Worm (Caenorhabditis elegans) whole organism, early embryonic: ENCODE data around the gene rpl-32.

ENCODE experiments used
- B0310.2 ChIP-seq: sonication (generic microtip); optimal IDR thresholded peaks from 2 replicates; lab custom pipeline; 2016; ENCODE audit warnings: mild to moderate bottlenecking, missing genetic modification characterization, missing compliant biosample characterization
- F13C5.2 ChIP-seq: sonication (generic microtip); optimal IDR thresholded peaks from 2 replicates; lab custom pipeline; 2017; ENCODE audit warnings: mild to moderate bottlenecking, missing genetic modification characterization, inconsistent platforms, missing compliant biosample characterization
- aly-1 ChIP-seq: sonication (generic microtip); optimal IDR thresholded peaks from 2 replicates; lab custom pipeline; 2016; ENCODE audit warnings: missing genetic modification characterization, missing compliant biosample characterization
- ama-1 ChIP-seq: fragments of 150-350 bp; optimal IDR thresholded peaks from 2 replicates; lab custom pipeline; 2014
- ceh-13 ChIP-seq: fragments of 200-800 bp; sonication (Bioruptor generic); optimal IDR thresholded peaks from 2 replicates; lab custom pipeline; 2018; ENCODE audit warnings: mild to moderate bottlenecking, missing genetic modification characterization, missing compliant biosample characterization
- ceh-36 ChIP-seq: sonication (generic microtip); optimal IDR thresholded peaks from 2 replicates; lab custom pipeline; 2016; ENCODE audit warnings: missing genetic modification characterization, inconsistent platforms, missing compliant biosample characterization
- ets-7 ChIP-seq: sonication (generic microtip); optimal IDR thresholded peaks from 2 replicates; lab custom pipeline; 2016; ENCODE audit warnings: missing genotype, missing genetic modification characterization, missing compliant biosample characterization
- flt-1 ChIP-seq: fragments of 200-800 bp; sonication (Bioruptor generic); IDR thresholded peaks from 2 replicates; pipeline ENCODE4 v1.3.6; 2022; ENCODE audit warnings: missing genetic modification characterization, missing compliant biosample characterization
- hmbx-1 ChIP-seq: sonication (generic microtip); optimal IDR thresholded peaks from 2 replicates; lab custom pipeline; 2016; ENCODE audit warnings: mild to moderate bottlenecking, missing genetic modification characterization, missing compliant biosample characterization
- hmg-4 ChIP-seq: fragments of 200-800 bp; sonication (Bioruptor generic); optimal IDR thresholded peaks from 2 replicates; lab custom pipeline; 2018; ENCODE audit warnings: mild to moderate bottlenecking, missing genetic modification characterization, missing compliant biosample characterization
- hnd-1 ChIP-seq: sonication (generic microtip); optimal IDR thresholded peaks from 2 replicates; lab custom pipeline; 2016; ENCODE audit warnings: missing genetic modification characterization, missing compliant biosample characterization
- pes-1 ChIP-seq: fragments of 200-800 bp; sonication (Bioruptor generic); IDR thresholded peaks from 2 replicates; pipeline ENCODE4 v1.3.6; 2022; ENCODE audit warnings: missing genetic modification reagents, missing genetic modification characterization, missing compliant biosample characterization
- scrt-1 ChIP-seq: fragments of 200-800 bp; sonication (Bioruptor generic); IDR thresholded peaks from 2 replicates; pipeline ENCODE4 v1.3.6; 2022; ENCODE audit warnings: missing genetic modification characterization, missing compliant biosample characterization
- sea-1 ChIP-seq: fragments of 200-800 bp; sonication (Bioruptor generic); conservative IDR thresholded peaks from 2 replicates; pipeline ENCODE4 v1.3.6; 2022; ENCODE audit warnings: missing genetic modification characterization, missing compliant biosample characterization
- tbx-11 ChIP-seq: fragments of 200-800 bp; sonication (Bioruptor generic); IDR thresholded peaks from 2 replicates; pipeline ENCODE4 v1.3.6; 2022; ENCODE audit warnings: missing genetic modification characterization, missing compliant biosample characterization
- tbx-37 ChIP-seq: fragments of 200-800 bp; sonication (Bioruptor generic); conservative IDR thresholded peaks from 2 replicates; pipeline ENCODE4 v1.3.6; 2022; ENCODE audit warnings: missing genetic modification reagents, missing genetic modification characterization, missing compliant biosample characterization
- tra-4 ChIP-seq: sonication (generic microtip); optimal IDR thresholded peaks from 2 replicates; lab custom pipeline; 2017; ENCODE audit warnings: missing genetic modification characterization, missing compliant biosample characterization

Gene rpl-32

DNA sequence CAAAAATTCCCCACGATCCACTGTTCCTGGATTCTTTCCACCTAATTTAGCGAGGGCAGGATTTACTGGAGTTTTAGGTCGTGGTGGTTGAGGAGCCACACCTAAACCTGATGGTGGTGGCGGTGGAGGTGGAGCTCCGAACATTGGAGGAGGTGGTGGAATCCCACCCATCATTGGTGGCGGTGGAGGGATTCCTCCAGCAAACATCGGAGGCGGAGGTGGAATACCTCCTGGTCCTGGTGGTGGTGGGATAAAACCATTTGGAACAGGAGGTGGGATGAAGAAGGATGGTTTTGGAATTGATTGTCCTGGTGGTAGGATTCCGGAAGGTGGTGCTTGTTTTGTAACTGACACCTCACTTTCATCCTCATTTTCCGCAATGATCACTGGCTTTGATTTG, 13.0 kb upstream of the rpl-32 start:
- no peak for TF ChIP-seq hmg-4 (GFP tag; lab: Kevin White, UChicago)

DNA sequence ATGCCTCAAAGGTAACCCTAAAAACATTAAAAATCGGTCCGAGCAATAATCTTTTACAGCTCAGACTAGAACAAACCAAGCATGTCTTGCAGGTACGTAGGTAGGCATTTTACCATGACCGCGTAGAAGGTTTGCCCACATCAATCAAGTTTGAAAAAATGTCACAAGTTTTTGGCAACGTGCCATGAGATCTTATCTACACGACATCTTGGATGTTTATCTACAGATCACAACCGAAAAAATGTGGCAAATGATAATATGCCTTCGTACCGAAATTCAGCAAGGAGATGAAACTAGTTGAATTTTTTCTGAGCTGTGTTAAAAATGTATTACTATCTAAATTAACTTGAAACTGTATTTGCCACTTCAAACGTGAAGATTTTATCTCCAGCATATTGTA, 7.6 kb upstream of the rpl-32 start:
- TF ChIP-seq tra-4 (tag; lab: Kevin White, UChicago), result no peak
- TF ChIP-seq tbx-37 (GFP tag; lab: Robert Waterston, UW), result no peak
- no peak for TF ChIP-seq F13C5.2 (tag; lab: Kevin White, UChicago)
- TF ChIP-seq ceh-13 (GFP tag; lab: Kevin White, UChicago), result no peak
- no peak for TF ChIP-seq ama-1
- TF ChIP-seq sea-1 (GFP tag; lab: Robert Waterston, UW), result no peak
- no peak for TF ChIP-seq scrt-1
- TF ChIP-seq B0310.2 (tag; lab: Kevin White, UChicago), result no peak
- no peak for TF ChIP-seq tbx-11 (GFP tag; lab: Robert Waterston, UW)
- TF ChIP-seq flt-1 (GFP tag; lab: Robert Waterston, UW), result no peak
- no peak for TF ChIP-seq hmbx-1 (tag; lab: Kevin White, UChicago)
- no peak for TF ChIP-seq pes-1 (GFP tag; lab: Robert Waterston, UW)
- no peak for TF ChIP-seq ceh-36

DNA sequence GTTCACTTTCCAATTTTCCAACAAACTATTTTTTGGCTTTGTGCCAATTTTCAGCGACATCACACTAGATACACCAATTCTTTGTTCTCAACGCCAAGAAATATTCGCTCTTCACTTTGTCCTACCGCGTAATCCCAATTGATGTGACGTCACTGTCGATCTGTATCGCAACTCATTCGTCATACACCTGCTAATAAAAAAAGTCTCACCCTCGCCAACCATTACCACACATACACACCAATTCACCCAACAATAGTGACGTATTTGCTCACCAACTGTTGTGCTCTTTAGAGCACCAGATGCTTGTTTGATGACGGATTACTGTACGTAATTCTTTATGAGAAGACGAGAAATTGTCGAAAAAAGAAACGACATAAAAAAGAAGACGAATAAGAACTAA, 6.5 kb upstream of the rpl-32 start:
- TF ChIP-seq pes-1 (GFP tag; lab: Robert Waterston, UW) (peak; percentile 46; the same call in 1 of the 2 replicates), tra-4 (tag; lab: Kevin White, UChicago) (no peak)

DNA sequence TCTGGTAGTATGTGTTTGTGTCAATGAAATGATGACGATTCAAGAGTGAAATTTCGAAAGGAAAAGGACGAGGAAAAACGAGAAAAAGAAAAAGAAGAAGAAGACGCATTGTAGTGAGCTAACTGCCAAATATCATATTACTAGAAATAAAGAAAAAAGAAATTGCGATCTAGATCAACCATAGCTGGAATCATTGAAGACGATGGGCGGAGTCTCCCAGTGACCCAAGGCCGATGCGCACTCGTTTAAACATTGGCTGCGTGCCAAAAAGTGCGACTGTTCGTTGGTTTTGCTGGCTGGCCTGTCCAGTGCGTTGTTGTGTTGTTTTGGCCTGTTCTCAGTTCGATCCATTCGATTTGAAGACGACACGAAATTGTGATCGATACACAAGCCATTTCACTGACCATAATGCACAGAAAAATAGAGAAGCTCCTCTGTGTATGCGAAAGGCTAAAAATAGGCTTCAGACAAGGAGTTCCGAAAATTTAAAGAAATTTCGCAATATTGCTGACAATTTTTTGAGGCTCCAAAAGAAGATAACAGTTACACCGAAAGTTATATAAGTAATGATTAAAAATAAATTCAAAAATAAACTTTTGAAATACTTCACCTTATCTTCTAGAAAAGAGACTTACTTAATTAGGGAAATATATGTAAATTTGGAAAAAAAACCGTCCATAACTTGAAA, 5.5 kb upstream of the rpl-32 start:
- no peak for TF ChIP-seq hmg-4 (GFP tag; lab: Kevin White, UChicago)
- no peak for TF ChIP-seq sea-1 (GFP tag; lab: Robert Waterston, UW)
- TF ChIP-seq tbx-11 (GFP tag; lab: Robert Waterston, UW), result no peak
- no peak for TF ChIP-seq hmbx-1 (tag; lab: Kevin White, UChicago)
- no peak for TF ChIP-seq pes-1 (GFP tag; lab: Robert Waterston, UW)
- TF ChIP-seq ama-1, result no peak

DNA sequence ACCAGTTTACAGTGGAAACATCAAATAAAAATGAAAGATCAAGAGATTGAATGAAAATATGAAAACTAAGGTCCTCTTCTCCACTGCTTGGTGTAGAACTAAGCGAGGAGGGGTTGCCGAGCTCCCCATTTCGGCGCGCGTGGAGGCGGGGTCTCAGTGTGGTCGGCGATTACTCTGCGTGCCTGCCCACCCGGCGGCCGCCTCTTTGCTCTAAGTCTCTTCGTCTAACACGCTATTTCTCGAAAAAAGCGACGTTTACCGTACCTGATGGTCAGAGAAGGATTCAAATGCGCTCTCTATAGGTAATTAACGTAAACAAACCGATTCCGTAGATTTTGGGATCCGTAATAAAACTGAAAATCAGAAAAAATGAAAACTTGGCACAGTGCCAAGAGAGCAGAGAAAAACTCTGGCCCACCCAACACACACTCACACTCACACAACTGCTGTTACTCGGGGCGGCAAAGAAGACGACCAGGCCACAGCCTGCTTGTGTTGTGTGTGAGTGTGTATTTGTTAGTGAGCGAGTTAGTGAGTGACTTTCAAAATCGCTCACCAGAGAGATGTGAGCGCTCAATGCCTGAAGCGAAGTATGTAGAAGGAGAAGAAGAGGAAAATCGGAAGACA, 4.8 kb upstream of the rpl-32 start:
- TF ChIP-seq sea-1 (GFP tag; lab: Robert Waterston, UW) (no peak), hmg-4 (GFP tag; lab: Kevin White, UChicago) (peak; percentile 22), pes-1 (GFP tag; lab: Robert Waterston, UW) (no peak)

DNA sequence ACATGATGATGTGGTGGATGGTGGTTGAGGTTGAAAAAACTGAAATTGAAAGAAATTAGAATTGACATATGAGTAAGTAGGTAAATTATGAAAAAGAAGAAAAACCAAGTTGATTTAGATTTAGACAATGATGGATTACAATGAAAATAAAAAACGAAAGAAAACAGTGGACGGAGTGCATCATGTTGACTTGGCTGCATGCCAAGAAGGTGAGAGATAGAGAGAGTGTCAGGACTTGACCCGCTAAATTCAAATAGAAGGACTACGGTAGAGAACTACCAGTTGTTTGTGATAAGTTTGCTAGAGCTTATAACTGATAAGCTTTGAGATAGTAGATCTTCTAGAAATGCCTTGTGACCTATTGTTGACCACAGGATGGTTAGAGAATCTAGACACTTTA, 4.2 kb upstream of the rpl-32 start, which contains the start of gene T24B8.3:
Gene T24B8.3, minus strand, starts transcription at position 39 of the 400 bp plus-strand sequence.
- TF ChIP-seq ama-1 (peak; percentile 43), tbx-37 (GFP tag; lab: Robert Waterston, UW) (no peak)

DNA sequence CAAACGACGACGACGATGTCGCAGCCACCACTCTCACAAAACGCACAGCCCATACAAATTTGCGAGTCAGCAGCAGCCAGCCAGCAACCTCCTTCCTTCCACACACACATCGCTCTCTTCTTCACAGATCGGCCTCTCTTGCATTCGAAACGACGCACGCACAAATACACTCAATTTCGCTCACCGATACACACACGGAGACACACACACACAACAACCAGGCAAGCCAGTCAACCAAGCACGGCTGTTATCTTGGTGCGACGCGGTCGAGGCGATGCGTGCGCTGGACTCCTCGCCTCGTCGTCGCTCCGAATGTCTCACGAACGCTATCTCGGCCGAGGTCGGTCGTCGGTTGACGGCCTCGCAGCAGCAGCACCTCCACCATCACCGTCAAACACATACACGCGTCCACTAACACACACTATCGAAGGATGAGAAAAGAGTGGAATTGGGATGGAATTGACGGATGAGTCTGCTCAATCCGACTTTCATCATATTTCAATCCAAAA, 3.5 kb upstream of the rpl-32 start:
- TF ChIP-seq ama-1 (peak; percentile 21), hmg-4 (GFP tag; lab: Kevin White, UChicago) (peak; percentile 94), tbx-37 (GFP tag; lab: Robert Waterston, UW) (no peak), hmbx-1 (tag; lab: Kevin White, UChicago) (no peak), F13C5.2 (tag; lab: Kevin White, UChicago) (peak; percentile 80), aly-1 (tag; lab: Kevin White, UChicago) (peak; percentile 85), hnd-1 (tag; lab: Kevin White, UChicago) (no peak), scrt-1 (0 out of 2 replicates have a peak, but pooled peaks have one; percentile 34), pes-1 (GFP tag; lab: Robert Waterston, UW) (peak; percentile 72), B0310.2 (tag; lab: Kevin White, UChicago) (peak; percentile 51), flt-1 (GFP tag; lab: Robert Waterston, UW) (no peak), ets-7 (tag; lab: Kevin White, UChicago) (no peak), tra-4 (tag; lab: Kevin White, UChicago) (peak; percentile 19), ceh-36 (peak; percentile 56), tbx-11 (GFP tag; lab: Robert Waterston, UW) (no peak), sea-1 (GFP tag; lab: Robert Waterston, UW) (peak; percentile 68), ceh-13 (GFP tag; lab: Kevin White, UChicago) (no peak)

DNA sequence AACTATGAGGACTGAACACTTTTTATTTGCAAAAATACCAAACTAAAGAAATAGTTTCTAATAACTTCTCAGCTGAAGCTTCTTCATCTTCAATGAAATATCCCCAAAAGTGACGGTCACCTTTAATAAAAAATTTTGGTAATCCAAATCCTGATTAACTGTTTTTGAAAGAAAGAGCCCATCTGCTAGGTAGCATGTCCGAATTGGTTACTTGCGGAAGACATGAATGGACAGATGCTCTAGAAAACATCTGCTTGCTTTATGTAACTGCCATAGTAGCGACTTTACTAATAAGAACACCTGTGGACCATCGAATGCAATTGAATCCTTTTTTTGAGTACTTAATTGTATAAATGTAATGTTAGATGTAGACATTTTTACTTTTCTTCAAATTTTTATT, 2.1 kb upstream of the rpl-32 start:
- peak; percentile 79 for TF ChIP-seq ama-1
- TF ChIP-seq F13C5.2 (tag; lab: Kevin White, UChicago), result no peak
- TF ChIP-seq hmg-4 (GFP tag; lab: Kevin White, UChicago), result no peak
